Fruit fly (Drosophila melanogaster): ENCODE results near the gene mthl15.

The mthl15 gene

DNA sequence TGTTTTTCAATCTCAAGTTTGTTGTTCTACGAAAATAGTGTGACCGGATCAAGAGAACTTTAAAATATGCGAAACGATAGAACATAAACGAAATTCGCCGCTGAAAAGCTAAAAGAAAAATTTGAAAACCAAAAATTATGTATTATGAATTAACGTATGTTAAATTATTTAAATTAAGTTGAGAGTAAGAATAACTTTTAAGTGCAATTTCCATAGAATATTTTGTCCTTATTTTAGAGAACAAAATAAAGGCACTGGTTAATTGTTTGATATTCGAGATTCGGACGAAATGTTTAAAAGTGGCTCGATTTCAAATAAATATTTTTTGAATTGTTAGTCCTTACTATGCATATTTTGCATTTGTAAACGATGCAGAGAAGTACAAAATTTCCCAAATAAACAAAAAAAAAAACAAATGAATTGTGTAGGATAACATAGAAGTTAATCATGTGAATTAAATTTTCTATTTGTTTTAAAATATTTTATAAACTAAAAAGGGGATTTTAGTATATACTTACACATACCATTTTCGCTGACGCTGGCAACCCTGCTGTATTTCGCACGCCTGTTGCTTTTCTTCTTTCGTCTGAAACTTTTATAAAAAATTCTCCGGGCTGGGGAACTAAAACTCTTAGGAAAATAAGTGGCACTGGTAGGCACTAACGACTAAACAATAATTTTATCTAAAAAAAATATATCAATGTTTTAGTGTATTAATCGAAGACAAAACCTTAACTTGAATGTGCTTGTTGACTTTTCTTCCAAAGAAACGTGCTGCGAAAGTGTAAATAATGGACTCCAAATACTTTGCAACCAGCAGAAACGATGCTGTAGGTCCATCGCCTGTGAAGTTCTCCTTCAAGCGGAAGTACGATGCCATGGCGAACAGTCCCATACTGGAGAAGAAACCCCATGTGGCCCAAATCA lies 27.2 kb downstream of the mthl15 start, which contains the start of the genes CG5727 and ath (continued):
- TF ChIP-seq NFAT (GFP tag; IDR thresholded peaks at IDR 0.05) (no peak), CG10959 (GFP tag; IDR thresholded peaks at IDR 0.05) (no peak), Gug (GFP tag; IDR thresholded peaks at IDR 0.05) (no peak), hbn (GFP tag; IDR thresholded peaks at IDR 0.05; ENCODE audit: partially characterized antibody) (no peak), CG10543 (GFP tag; optimal IDR thresholded peaks at IDR 0.05) (no peak), dm (GFP tag; optimal IDR thresholded peaks at IDR 0.05) (no peak), CG16815 (GFP tag; optimal IDR thresholded peaks at IDR 0.05) (no peak), CG8944 (GFP tag; optimal IDR thresholded peaks at IDR 0.05) (no peak), Camta (GFP tag; optimal IDR thresholded peaks at IDR 0.05) (no peak), CG17186 (GFP tag; optimal IDR thresholded peaks at IDR 0.05) (no peak), Hmr (GFP tag; optimal IDR thresholded peaks at IDR 0.05) (no peak), aop (GFP tag; IDR thresholded peaks at IDR 0.05) (no peak), dati (GFP tag; IDR thresholded peaks at IDR 0.05) (no peak), dmrt99B (tag; optimal IDR thresholded peaks at IDR 0.05) (no peak), CG14860 (GFP tag; IDR thresholded peaks at IDR 0.05; ENCODE audit: partially characterized antibody) (no peak), jigr1 (GFP tag; IDR thresholded peaks at IDR 0.05) (no peak), CG11560 (tag; IDR thresholded peaks at IDR 0.05) (no peak), CkIIα-i1 (GFP tag; IDR thresholded peaks at IDR 0.05) (no peak), en (GFP tag; optimal IDR thresholded peaks at IDR 0.05) (no peak), Xrp1 (GFP tag; IDR thresholded peaks at IDR 0.05) (no peak), Hr39 (optimal IDR thresholded peaks at IDR 0.05) (no peak), ash1 (GFP tag; optimal IDR thresholded peaks at IDR 0.05) (no peak), CG3847 (GFP tag; IDR thresholded peaks at IDR 0.05) (no peak), CG3995 (GFP tag; optimal IDR thresholded peaks at IDR 0.05) (peak; percentile 15), CG1233 (GFP tag; optimal IDR thresholded peaks at IDR 0.05) (peak; percentile 35), Ravus (GFP tag; IDR thresholded peaks at IDR 0.05) (no peak), Vsx1 (GFP tag; optimal IDR thresholded peaks at IDR 0.05) (no peak), gfzf (GFP tag; optimal IDR thresholded peaks at IDR 0.05) (peak; percentile 65), CG3163 (GFP tag; optimal IDR thresholded peaks at IDR 0.05) (no peak), ap (GFP tag; IDR thresholded peaks at IDR 0.05) (no peak), CG33557 (GFP tag; optimal IDR thresholded peaks at IDR 0.05) (peak; percentile 10), CG30020 (tag; optimal IDR thresholded peaks at IDR 0.05) (peak; percentile 32), Elba2 (GFP tag; optimal IDR thresholded peaks at IDR 0.05) (no peak), CG14050 (GFP tag; IDR thresholded peaks at IDR 0.05) (no peak), shn (GFP tag; optimal IDR thresholded peaks at IDR 0.05) (no peak), nerfin-2 (GFP tag; IDR thresholded peaks at IDR 0.05; ENCODE audit: partially characterized antibody) (no peak), cad (GFP tag; optimal IDR thresholded peaks at IDR 0.05) (no peak), H2.0 (GFP tag; IDR thresholded peaks at IDR 0.05) (no peak), Dbx (GFP tag; IDR thresholded peaks at IDR 0.05) (no peak), CG9437 (GFP tag; optimal IDR thresholded peaks at IDR 0.05) (no peak), CG31224 (GFP tag; IDR thresholded peaks at IDR 0.05) (no peak), onecut (GFP tag; IDR thresholded peaks at IDR 0.05) (no peak), CG17385 (GFP tag; optimal IDR thresholded peaks at IDR 0.05) (no peak), CG17802 (tag; optimal IDR thresholded peaks at IDR 0.05) (no peak), Usf (GFP tag; optimal IDR thresholded peaks at IDR 0.05) (no peak), Hey (tag; optimal IDR thresholded peaks at IDR 0.05) (no peak), Bdp1 (GFP tag; optimal IDR thresholded peaks at IDR 0.05) (no peak), nerfin-1 (tag; optimal IDR thresholded peaks at IDR 0.05) (no peak), CG1647 (GFP tag; optimal IDR thresholded peaks at IDR 0.05) (no peak), tna (GFP tag; IDR thresholded peaks at IDR 0.05; ENCODE audit: partially characterized antibody) (no peak), wdn (GFP tag; IDR thresholded peaks at IDR 0.05) (no peak)

Measured in whole organism, embryonic.